Fruit fly (Drosophila melanogaster) whole organism, embryonic: Measurements from ENCODE around the gene CG42577.

Experiments
- Antp ChIP-seq: fragments of 200-800 bp; sonication (Bioruptor generic); optimal IDR thresholded peaks from 3 replicates; lab custom pipeline; 2016; ENCODE audit warnings: missing biosample characterization, missing genetic modification characterization
- Bgb ChIP-seq: fragments of 200-800 bp; sonication (Bioruptor generic); IDR thresholded peaks from 2 replicates; pipeline ENCODE4 v1.3.6; 2022; ENCODE audit warnings: missing biosample characterization, missing genetic modification characterization; ENCODE audit not compliant: partially characterized antibody
- CG11560 ChIP-seq: fragments of 200-800 bp; sonication (Bioruptor generic); IDR thresholded peaks from 3 replicates; pipeline ENCODE4 v1.3.6; 2022; ENCODE audit warnings: missing biosample characterization, missing genetic modification characterization
- CG12659 ChIP-seq: fragments of 200-800 bp; sonication (Bioruptor generic); optimal IDR thresholded peaks from 3 replicates; lab custom pipeline; 2017; ENCODE audit warnings: mild to moderate bottlenecking, missing biosample characterization, missing genetic modification reagents, missing genetic modification characterization
- CG14860 ChIP-seq: fragments of 200-800 bp; sonication (Bioruptor generic); IDR thresholded peaks from 3 replicates; pipeline ENCODE4 v1.3.6; 2022; ENCODE audit warnings: missing biosample characterization, missing genetic modification characterization; ENCODE audit not compliant: partially characterized antibody
- CG1603 ChIP-seq: fragments of 200-800 bp; sonication (Bioruptor generic); optimal IDR thresholded peaks from 2 replicates; lab custom pipeline; 2019; ENCODE audit warnings: missing biosample characterization, mild to moderate bottlenecking, missing genetic modification characterization, moderate library complexity
- CG17186 ChIP-seq: fragments of 200-800 bp; sonication (Bioruptor generic); optimal IDR thresholded peaks from 3 replicates; lab custom pipeline; 2017; ENCODE audit warnings: missing biosample characterization, missing genetic modification reagents, missing genetic modification characterization
- CG1792 ChIP-seq: fragments of 200-800 bp; sonication (Bioruptor generic); optimal IDR thresholded peaks from 2 replicates; lab custom pipeline; 2016; ENCODE audit warnings: missing biosample characterization, missing genetic modification characterization
- CG33213 ChIP-seq: fragments of 200-800 bp; sonication (Bioruptor generic); optimal IDR thresholded peaks from 3 replicates; lab custom pipeline; 2016; ENCODE audit warnings: missing biosample characterization, missing genetic modification characterization
- CG34224 ChIP-seq: fragments of 200-800 bp; sonication (Bioruptor generic); IDR thresholded peaks from 3 replicates; pipeline ENCODE4 v1.3.6; 2022; ENCODE audit warnings: missing biosample characterization, missing genetic modification characterization; ENCODE audit not compliant: partially characterized antibody
- CG3995 ChIP-seq: fragments of 200-800 bp; sonication (Bioruptor generic); optimal IDR thresholded peaks from 3 replicates; lab custom pipeline; 2016; ENCODE audit warnings: missing biosample characterization, missing genetic modification characterization
- CG4424 ChIP-seq: fragments of 200-800 bp; sonication (Bioruptor generic); optimal IDR thresholded peaks from 3 replicates; lab custom pipeline; 2016; ENCODE audit warnings: missing biosample characterization, missing genetic modification characterization
- CG4730 ChIP-seq: fragments of 200-800 bp; sonication (Bioruptor generic); IDR thresholded peaks from 2 replicates; pipeline ENCODE4 v1.3.6; 2022; ENCODE audit warnings: missing biosample characterization, missing genetic modification characterization
- CG6791 ChIP-seq: fragments of 200-800 bp; sonication (Bioruptor generic); IDR thresholded peaks from 3 replicates; pipeline ENCODE4 v1.3.6; 2022; ENCODE audit warnings: missing biosample characterization, missing genetic modification characterization; ENCODE audit not compliant: partially characterized antibody
- CG9215 ChIP-seq: fragments of 200-800 bp; sonication (Bioruptor generic); IDR thresholded peaks from 2 replicates; pipeline ENCODE4 v1.3.6; 2022; ENCODE audit warnings: missing biosample characterization, missing genetic modification characterization
- CHES-1-like ChIP-seq: fragments of 200-800 bp; sonication (Bioruptor generic); optimal IDR thresholded peaks from 2 replicates; lab custom pipeline; 2016; ENCODE audit warnings: missing biosample characterization, missing genetic modification characterization
- CoRest ChIP-seq: fragments of 200-800 bp; sonication (Bioruptor generic); optimal IDR thresholded peaks from 3 replicates; lab custom pipeline; 2018; ENCODE audit warnings: missing biosample characterization, mild to moderate bottlenecking, missing genetic modification characterization, moderate library complexity
- Dad ChIP-seq: fragments of 200-800 bp; sonication (Bioruptor generic); optimal IDR thresholded peaks from 3 replicates; lab custom pipeline; 2016; ENCODE audit warnings: missing biosample characterization, missing genetic modification characterization
- Dll ChIP-seq: fragments of 200-800 bp; sonication (Bioruptor generic); IDR thresholded peaks from 4 replicates; pipeline ENCODE4 v1.3.6; 2022; ENCODE audit warnings: missing biosample characterization, missing genetic modification characterization; ENCODE audit not compliant: partially characterized antibody
- E2f2 ChIP-seq: fragments of 200-800 bp; sonication (Bioruptor generic); IDR thresholded peaks from 2 replicates; pipeline ENCODE4 v1.3.6; 2022; ENCODE audit warnings: missing biosample characterization, missing genetic modification characterization
- Gug ChIP-seq: fragments of 200-800 bp; sonication (Bioruptor generic); IDR thresholded peaks from 4 replicates; pipeline ENCODE4 v1.3.6; 2022; ENCODE audit warnings: missing biosample characterization, missing genetic modification characterization
- HmgD ChIP-seq: fragments of 200-800 bp; sonication (Bioruptor generic); optimal IDR thresholded peaks from 3 replicates; lab custom pipeline; 2016; ENCODE audit warnings: missing biosample characterization, missing genetic modification characterization
- HmgZ ChIP-seq: fragments of 200-800 bp; sonication (Bioruptor generic); optimal IDR thresholded peaks from 2 replicates; lab custom pipeline; 2018; ENCODE audit warnings: missing biosample characterization, mild to moderate bottlenecking, missing genetic modification characterization
- Hsf ChIP-seq: fragments of 200-800 bp; sonication (Bioruptor generic); optimal IDR thresholded peaks from 3 replicates; lab custom pipeline; 2016; ENCODE audit warnings: missing biosample characterization, missing genetic modification characterization
- Pdp1 ChIP-seq, 2 experiments: fragments of 200-800 bp; sonication (Bioruptor generic); optimal IDR thresholded peaks; 3 replicates each; lab custom pipeline; 2016; ENCODE audit warnings: missing biosample characterization in 2 of 2, missing genetic modification characterization in 2 of 2, mild to moderate bottlenecking in 1 of 2, moderate library complexity in 1 of 2
- Ptx1 ChIP-seq: fragments of 200-800 bp; sonication (Bioruptor generic); IDR thresholded peaks from 2 replicates; pipeline ENCODE4 v1.3.6; 2022; ENCODE audit warnings: missing biosample characterization, missing genetic modification characterization
- Sry-δ ChIP-seq: fragments of 200-800 bp; sonication (Bioruptor generic); optimal IDR thresholded peaks from 2 replicates; lab custom pipeline; 2016; ENCODE audit warnings: missing biosample characterization, missing genetic modification characterization
- Taf1 ChIP-seq: fragments of 200-800 bp; sonication (Bioruptor generic); IDR thresholded peaks from 2 replicates; pipeline ENCODE4 v1.3.6; 2022; ENCODE audit warnings: missing biosample characterization, missing genetic modification characterization
- Vsx1 ChIP-seq: fragments of 200-800 bp; sonication (Bioruptor generic); optimal IDR thresholded peaks from 2 replicates; lab custom pipeline; 2017; ENCODE audit warnings: missing biosample characterization, mild to moderate bottlenecking, missing genetic modification characterization, missing genetic modification reagents
- Xbp1 ChIP-seq: fragments of 200-800 bp; sonication (Bioruptor generic); optimal IDR thresholded peaks from 3 replicates; lab custom pipeline; 2016; ENCODE audit warnings: missing biosample characterization, mild to moderate bottlenecking, missing genetic modification characterization
- crc ChIP-seq: fragments of 200-800 bp; sonication (Bioruptor generic); optimal IDR thresholded peaks from 2 replicates; lab custom pipeline; 2016; ENCODE audit warnings: missing biosample characterization, missing genetic modification characterization
- danr ChIP-seq: fragments of 200-800 bp; sonication (Bioruptor generic); IDR thresholded peaks from 2 replicates; pipeline ENCODE4 v1.3.6; 2022; ENCODE audit warnings: missing biosample characterization, missing genetic modification characterization
- dysf ChIP-seq: fragments of 200-800 bp; sonication (Bioruptor generic); IDR thresholded peaks from 3 replicates; pipeline ENCODE4 v1.3.6; 2022; ENCODE audit warnings: missing biosample characterization, missing genetic modification characterization
- gcm ChIP-seq: fragments of 200-800 bp; sonication (Bioruptor generic); optimal IDR thresholded peaks from 2 replicates; lab custom pipeline; 2019; ENCODE audit warnings: missing biosample characterization, mild to moderate bottlenecking, missing genetic modification characterization, moderate library complexity
- gfzf ChIP-seq: fragments of 200-800 bp; sonication (Bioruptor generic); optimal IDR thresholded peaks from 2 replicates; lab custom pipeline; 2016; ENCODE audit warnings: missing biosample characterization, mild to moderate bottlenecking, missing genetic modification characterization, moderate library complexity
- grau ChIP-seq: fragments of 200-800 bp; optimal IDR thresholded peaks from 3 replicates; lab custom pipeline; 2019; ENCODE audit warnings: missing biosample characterization, mild to moderate bottlenecking, missing genetic modification characterization, moderate library complexity
- insv ChIP-seq, 2 experiments: fragments of 200-800 bp; sonication (Bioruptor generic); optimal IDR thresholded peaks; 3 replicates each; lab custom pipeline; 2016 to 2018; ENCODE audit warnings: missing biosample characterization in 2 of 2, missing genetic modification characterization in 2 of 2
- klu ChIP-seq: fragments of 200-800 bp; sonication (Bioruptor generic); IDR thresholded peaks from 2 replicates; pipeline ENCODE4 v1.3.6; 2022; ENCODE audit warnings: missing biosample characterization, missing genetic modification characterization
- lmd ChIP-seq: fragments of 200-800 bp; sonication (Bioruptor generic); IDR thresholded peaks from 2 replicates; pipeline ENCODE4 v1.3.6; 2022; ENCODE audit warnings: missing biosample characterization, missing genetic modification characterization
- mam ChIP-seq: fragments of 200-800 bp; sonication (Bioruptor generic); optimal IDR thresholded peaks from 3 replicates; lab custom pipeline; 2016; ENCODE audit warnings: missing biosample characterization, missing genetic modification characterization
- nerfin-2 ChIP-seq: fragments of 200-800 bp; sonication (Bioruptor generic); IDR thresholded peaks from 2 replicates; pipeline ENCODE4 v1.3.6; 2022; ENCODE audit warnings: missing biosample characterization, missing genetic modification characterization; ENCODE audit not compliant: partially characterized antibody
- pnt ChIP-seq: fragments of 200-800 bp; sonication (Bioruptor generic); optimal IDR thresholded peaks from 3 replicates; lab custom pipeline; 2016; ENCODE audit warnings: missing biosample characterization, missing genetic modification characterization
- prd ChIP-seq, 3 experiments: fragments of >200 bp in 2 of 3; fragments of 200-800 bp in 1 of 3; sonication (Bioruptor generic) in 1 of 3; optimal IDR thresholded peaks in 2 of 3; IDR thresholded peaks in 1 of 3; 2 replicates in 2 of 3; 3 replicates in 1 of 3; pipeline versions ENCODE4 v1.3.6 to Lab custom; 2017 to 2022; ENCODE audit warnings: missing biosample characterization in 1 of 3, missing genetic modification characterization in 1 of 3
- rib ChIP-seq: fragments of 200-800 bp; sonication (Bioruptor generic); IDR thresholded peaks from 2 replicates; pipeline ENCODE4 v1.3.6; 2022; ENCODE audit warnings: missing biosample characterization, missing genetic modification characterization
- sens ChIP-seq: fragments of 200-800 bp; sonication (Bioruptor generic); peaks from one replicate; lab custom pipeline; 2016; ENCODE audit warnings: missing biosample characterization, missing genetic modification characterization
- sug ChIP-seq: fragments of 200-800 bp; optimal IDR thresholded peaks from 2 replicates; lab custom pipeline; 2019; ENCODE audit warnings: missing biosample characterization, mild to moderate bottlenecking, missing genetic modification characterization, moderate library complexity
- zen ChIP-seq: fragments of 200-800 bp; sonication (Bioruptor generic); optimal IDR thresholded peaks from 3 replicates; lab custom pipeline; 2018; ENCODE audit warnings: missing biosample characterization, mild to moderate bottlenecking, missing genetic modification characterization, moderate library complexity
- zfh1 ChIP-seq: fragments of 200-800 bp; sonication (Bioruptor generic); IDR thresholded peaks from 3 replicates; pipeline ENCODE4 v1.3.6; 2022; ENCODE audit warnings: missing biosample characterization, missing genetic modification characterization

Gene CG42577

dm6 chrX:20247710-20248109 lies 11.3 kb upstream of the CG42577 start (continued):
- TF ChIP-seq zfh1 (GFP tag; lab: Robert Waterston, UW) (0 out of 3 replicates have a peak, but pooled peaks have one; percentile 35), Vsx1 (GFP tag; lab: Kevin White, UChicago) (no peak), Gug (GFP tag; lab: Robert Waterston, UW) (peak; percentile 47; the same call in 1 of the 4 replicates), Pdp1 (GFP tag; optimal IDR thresholded peaks at IDR 0.05; lab: Kevin White, UChicago) (no peak), gcm (GFP tag; lab: Kevin White, UChicago) (no peak), CHES-1-like (GFP tag; lab: Kevin White, UChicago) (no peak), CG1792 (GFP tag; lab: Kevin White, UChicago) (no peak), CG11560 (tag; lab: Robert Waterston, UW) (0 out of 3 replicates have a peak, but pooled peaks have one; percentile 22), insv (GFP tag; optimal IDR thresholded peaks at IDR 0.05; lab: Kevin White, UChicago) (no peak), dysf (peak; percentile 39; the same call in 2 of the 3 replicates), danr (GFP tag; lab: Robert Waterston, UW) (no peak), Xbp1 (no peak), grau (tag; lab: Kevin White, UChicago) (peak; percentile 69), Taf1 (GFP tag; lab: Robert Waterston, UW) (no peak)

dm6 chrX:20251069-20251468 lies 8.0 kb upstream of the CG42577 start, which contains the start of the genes CG17068 and Rab10:
Gene CG17068 (minus strand): TSS chrX:20251093.
Gene Rab10 (plus strand): TSS chrX:20251338.
- TF ChIP-seq Sry-δ (GFP tag; lab: Kevin White, UChicago) = peak; percentile 95
- TF ChIP-seq CG34224 = peak; percentile 96
- peak; percentile 81 for TF ChIP-seq CG6791
- TF ChIP-seq CG17186 = peak; percentile 61
- TF ChIP-seq CG12659 = peak; percentile 34
- TF ChIP-seq klu (GFP tag; lab: Robert Waterston, UW) = no peak
- peak; percentile 13 for TF ChIP-seq Antp (GFP tag; lab: Kevin White, UChicago)
- TF ChIP-seq sug (tag; lab: Kevin White, UChicago) = peak; percentile 19
- no peak for TF ChIP-seq Dad (GFP tag; lab: Kevin White, UChicago)
- TF ChIP-seq Bgb (GFP tag; lab: Robert Waterston, UW) = peak; percentile 88
- TF ChIP-seq CG1603 = peak; percentile 60
- TF ChIP-seq pnt (GFP tag; lab: Kevin White, UChicago) = no peak
- peak; percentile 88 for TF ChIP-seq nerfin-2 (GFP tag; lab: Robert Waterston, UW)
- no peak for TF ChIP-seq crc (GFP tag; lab: Kevin White, UChicago)
- peak; percentile 32 for TF ChIP-seq gfzf (GFP tag; lab: Kevin White, UChicago)
- peak; percentile 51; the same call in 1 of the 2 replicates for TF ChIP-seq E2f2 (GFP tag; lab: Robert Waterston, UW)
- TF ChIP-seq HmgD (GFP tag; lab: Kevin White, UChicago) = peak; percentile 32
- TF ChIP-seq sens (GFP tag; lab: Kevin White, UChicago) = peak; percentile 88
- TF ChIP-seq prd (optimal IDR thresholded peaks at IDR 0.05; lab: Kevin White, UChicago) = no peak
- TF ChIP-seq prd (GFP tag; IDR thresholded peaks at IDR 0.05; lab: Robert Waterston, UW) = 0 out of 3 replicates have a peak, but pooled peaks have one; percentile 8
- TF ChIP-seq mam (GFP tag; lab: Kevin White, UChicago) = peak; percentile 32
- peak; percentile 98 for TF ChIP-seq CG3995 (GFP tag; lab: Kevin White, UChicago)
- no peak for TF ChIP-seq CG9215 (GFP tag; lab: Robert Waterston, UW)
- TF ChIP-seq lmd (GFP tag; lab: Robert Waterston, UW) = no peak
- peak; percentile 8 for TF ChIP-seq Hsf (GFP tag; lab: Kevin White, UChicago)
- peak; percentile 7 for TF ChIP-seq CoRest (tag; lab: Kevin White, UChicago)
- TF ChIP-seq CG4730 (GFP tag; lab: Robert Waterston, UW) = no peak
- peak in 1 of 2 experiments; percentile 41 for TF ChIP-seq Pdp1 (GFP tag; optimal IDR thresholded peaks at IDR 0.05; lab: Kevin White, UChicago)
- TF ChIP-seq rib (GFP tag; lab: Robert Waterston, UW) = no peak
- 0 out of 2 replicates have a peak, but pooled peaks have one; percentile 22 for TF ChIP-seq Ptx1 (GFP tag; lab: Robert Waterston, UW)
- peak; percentile 95 for TF ChIP-seq Dll (GFP tag; lab: Robert Waterston, UW)
- peak; percentile 89 for TF ChIP-seq CG14860 (GFP tag; lab: Robert Waterston, UW)
- peak; percentile 12 for TF ChIP-seq CG4424 (GFP tag; lab: Kevin White, UChicago)
- TF ChIP-seq zen (tag; lab: Kevin White, UChicago) = peak; percentile 25
- TF ChIP-seq CG33213 (GFP tag; lab: Kevin White, UChicago) = peak; percentile 31
- TF ChIP-seq danr (GFP tag; lab: Robert Waterston, UW) = 0 out of 2 replicates have a peak, but pooled peaks have one; percentile 9
- TF ChIP-seq HmgZ (tag; lab: Kevin White, UChicago) = peak; percentile 19
- TF ChIP-seq grau (tag; lab: Kevin White, UChicago) = peak; percentile 12
